Worm (Caenorhabditis elegans) whole organism, midembryonic: ENCODE measurements around the gene Y82E9BR.22.

Experiments
- T22C8.4 ChIP-seq: fragments of 200-800 bp; sonication (Bioruptor generic); IDR thresholded peaks from 2 replicates; pipeline ENCODE4 v1.3.6; 2022; ENCODE audit warnings: missing genetic modification characterization, missing compliant biosample characterization
- cog-1 ChIP-seq: sonication (generic microtip); optimal IDR thresholded peaks from 2 replicates; lab custom pipeline; 2016; ENCODE audit warnings: missing genetic modification characterization, missing compliant biosample characterization
- flt-1 ChIP-seq: fragments of 200-800 bp; sonication (Bioruptor generic); IDR thresholded peaks from 2 replicates; pipeline ENCODE4 v1.3.6; 2022; ENCODE audit warnings: missing genetic modification characterization, missing compliant biosample characterization
- med-1 ChIP-seq: sonication (generic microtip); optimal IDR thresholded peaks from 2 replicates; lab custom pipeline; 2017; ENCODE audit warnings: missing genetic modification characterization, mild to moderate bottlenecking, missing compliant biosample characterization, antibody characterized with exemption, missing genetic modification reagents; ENCODE audit not compliant: insufficient read depth
- tab-1 ChIP-seq: fragments of 200-800 bp; sonication (Bioruptor generic); IDR thresholded peaks from 2 replicates; pipeline ENCODE4 v1.3.6; 2022; ENCODE audit warnings: missing genetic modification characterization, missing compliant biosample characterization

- TF ChIP-seq tab-1 (GFP tag; lab: Robert Waterston, UW) (no peak), cog-1 (tag; lab: Kevin White, UChicago) (no peak), flt-1 (no peak), T22C8.4 (GFP tag; lab: Robert Waterston, UW) (no peak), med-1 (GFP tag; lab: Kevin White, UChicago) (no peak)
Observed at ce11 chrIII:1389988-1390387, 19.1 kb downstream of the Y82E9BR.22 start.
